Fruit fly (Drosophila melanogaster) whole organism, wandering third instar larva: ENCODE measurements around the gene PIG-B.

Experiments
- Abd-B ChIP-seq: fragments of >200 bp; optimal IDR thresholded peaks from 2 replicates; lab custom pipeline; 2017; ENCODE audit warnings: missing biosample characterization, missing genetic modification characterization
- CG32264 ChIP-seq: fragments of 200-800 bp; sonication (Bioruptor generic); optimal IDR thresholded peaks from 2 replicates; lab custom pipeline; 2016; ENCODE audit warnings: missing biosample characterization, missing genetic modification characterization
- CG9705 ChIP-seq: fragments of 200-800 bp; sonication (Bioruptor generic); optimal IDR thresholded peaks from 2 replicates; lab custom pipeline; 2018; ENCODE audit warnings: missing biosample characterization, mild to moderate bottlenecking, missing genetic modification characterization
- CrebA ChIP-seq: fragments of 200-800 bp; sonication (Bioruptor generic); optimal IDR thresholded peaks from 2 replicates; lab custom pipeline; 2016; ENCODE audit warnings: missing biosample characterization, mild to moderate bottlenecking, missing genetic modification characterization, borderline replicate concordance
- Dfd ChIP-seq: fragments of >200 bp; optimal IDR thresholded peaks from 2 replicates; lab custom pipeline; 2017; ENCODE audit warnings: missing biosample characterization, missing genetic modification characterization
- Dif ChIP-seq: fragments of 200-275, 200-300 bp; sonication (Bioruptor generic); optimal IDR thresholded peaks from 2 replicates; lab custom pipeline; 2018; ENCODE audit warnings: missing biosample characterization, missing genetic modification characterization; ENCODE audit not compliant: partially characterized antibody
- Hnf4 ChIP-seq: fragments of 200-800 bp; sonication (Bioruptor generic); optimal IDR thresholded peaks from 2 replicates; lab custom pipeline; 2016; ENCODE audit warnings: missing biosample characterization, mild to moderate bottlenecking, missing genetic modification characterization
- Hr78 ChIP-seq: fragments of >200 bp; optimal IDR thresholded peaks from 2 replicates; lab custom pipeline; 2017; ENCODE audit warnings: missing biosample characterization, missing genetic modification characterization
- Hr83 ChIP-seq: fragments of 200-300 bp; sonication (Bioruptor generic); optimal IDR thresholded peaks from 2 replicates; lab custom pipeline; 2016; ENCODE audit warnings: missing biosample characterization, mild to moderate bottlenecking, missing genetic modification characterization, moderate library complexity; ENCODE audit not compliant: poor library complexity, severe bottlenecking
- Mio ChIP-seq: sonication (Bioruptor generic); optimal IDR thresholded peaks from 2 replicates; lab custom pipeline; 2016; ENCODE audit warnings: missing biosample characterization, missing genetic modification characterization
- Myc ChIP-seq: fragments of >200 bp; optimal IDR thresholded peaks from 2 replicates; lab custom pipeline; 2017
- N ChIP-seq: fragments of >200 bp; optimal IDR thresholded peaks from 2 replicates; lab custom pipeline; 2018; ENCODE audit warnings: missing biosample characterization, missing external identifiers, missing genetic modification characterization
- OdsH ChIP-seq: fragments of 200-800 bp; sonication (Bioruptor generic); optimal IDR thresholded peaks from 2 replicates; lab custom pipeline; 2016; ENCODE audit warnings: missing biosample characterization, mild to moderate bottlenecking, missing genetic modification characterization
- br ChIP-seq: fragments of 200-800 bp; sonication (Bioruptor generic); optimal IDR thresholded peaks from 2 replicates; lab custom pipeline; 2016; ENCODE audit warnings: missing biosample characterization, missing genetic modification characterization
- brk ChIP-seq: fragments of 200-800 bp; sonication (Bioruptor generic); optimal IDR thresholded peaks from 2 replicates; lab custom pipeline; 2016; ENCODE audit warnings: missing biosample characterization, mild to moderate bottlenecking, missing genetic modification characterization
- dl ChIP-seq, 2 experiments: fragments of 175-275, 200-275 bp in 1 of 2; fragments of 200-275 bp in 1 of 2; sonication (Bioruptor generic); optimal IDR thresholded peaks; lab custom pipeline; 2018; ENCODE audit warnings: mild to moderate bottlenecking in 2 of 2, missing biosample characterization in 2 of 2, missing genetic modification characterization in 2 of 2, moderate library complexity in 2 of 2; ENCODE audit not compliant: partially characterized antibody in 2 of 2, insufficient read depth in 1 of 2
- ey ChIP-seq: fragments of 200-800 bp; sonication (Bioruptor generic); optimal IDR thresholded peaks from 2 replicates; lab custom pipeline; 2016; ENCODE audit warnings: missing biosample characterization, missing genetic modification characterization
- foxo ChIP-seq, 2 experiments: fragments of 200-800 bp; sonication (Bioruptor generic); optimal IDR thresholded peaks; 2 replicates in 1 of 2; 3 replicates in 1 of 2; lab custom pipeline; 2016 to 2017; ENCODE audit warnings: missing biosample characterization in 2 of 2, missing genetic modification characterization in 2 of 2
- fru ChIP-seq: fragments of 200-800 bp; sonication (Bioruptor generic); optimal IDR thresholded peaks from 3 replicates; lab custom pipeline; 2016; ENCODE audit warnings: missing biosample characterization, mild to moderate bottlenecking, missing genetic modification characterization
- h ChIP-seq: fragments of 200-800 bp; sonication (Bioruptor generic); optimal IDR thresholded peaks from 3 replicates; lab custom pipeline; 2016; ENCODE audit warnings: missing biosample characterization, mild to moderate bottlenecking, missing genetic modification characterization
- jim ChIP-seq: fragments of 175-275, 200-325 bp; sonication (Bioruptor generic); optimal IDR thresholded peaks from 2 replicates; lab custom pipeline; 2016; ENCODE audit warnings: missing biosample characterization, mild to moderate bottlenecking, missing genetic modification characterization
- lola ChIP-seq: fragments of >200 bp; optimal IDR thresholded peaks from 2 replicates; lab custom pipeline; 2017; ENCODE audit warnings: missing biosample characterization, missing genetic modification characterization
- pan ChIP-seq: fragments of >200 bp; optimal IDR thresholded peaks from 2 replicates; lab custom pipeline; 2017
- psq ChIP-seq: fragments of 200-800 bp; sonication (Bioruptor generic); optimal IDR thresholded peaks from 3 replicates; lab custom pipeline; 2017; ENCODE audit warnings: missing biosample characterization, mild to moderate bottlenecking, missing genetic modification characterization, moderate library complexity
- rgr ChIP-seq: fragments of 200-800 bp; sonication (Bioruptor generic); optimal IDR thresholded peaks from 3 replicates; lab custom pipeline; 2016; ENCODE audit warnings: missing biosample characterization, mild to moderate bottlenecking, missing genetic modification characterization
- sage ChIP-seq: fragments of 200-800 bp; sonication (Bioruptor generic); optimal IDR thresholded peaks from 2 replicates; lab custom pipeline; 2016; ENCODE audit warnings: missing biosample characterization, mild to moderate bottlenecking, missing genetic modification characterization
- sv ChIP-seq: fragments of 200-800 bp; sonication (Bioruptor generic); optimal IDR thresholded peaks from 3 replicates; lab custom pipeline; 2016; ENCODE audit warnings: missing biosample characterization, missing genetic modification characterization
- usp ChIP-seq: fragments of >200 bp; optimal IDR thresholded peaks from 2 replicates; lab custom pipeline; 2017; ENCODE audit warnings: missing biosample characterization, missing genetic modification characterization

Gene PIG-B

dm6 chr3L:3765782-3766520 lies 45.1 kb upstream of the PIG-B start (continued):
- TF ChIP-seq Myc (lab: Kevin White, UChicago): no peak
- peak; percentile 54 for TF ChIP-seq rgr (GFP tag; lab: Kevin White, UChicago)
- TF ChIP-seq CG32264 (GFP tag; lab: Kevin White, UChicago): peak; percentile 38
- TF ChIP-seq psq (GFP tag; lab: Kevin White, UChicago): peak; percentile 67
- no peak for TF ChIP-seq usp (GFP tag; lab: Kevin White, UChicago)
- TF ChIP-seq OdsH (GFP tag; lab: Kevin White, UChicago): peak; percentile 68
- no peak for TF ChIP-seq jim (GFP tag; lab: Kevin White, UChicago)
- TF ChIP-seq Hnf4 (GFP tag; lab: Kevin White, UChicago): peak; percentile 20

dm6 chr3L:3766704-3767103 lies 44.4 kb upstream of the PIG-B start:
- TF ChIP-seq Myc (lab: Kevin White, UChicago): peak; percentile 50
- no peak for TF ChIP-seq pan (lab: Kevin White, UChicago)

- TF ChIP-seq OdsH (GFP tag; lab: Kevin White, UChicago): peak; percentile 24
- TF ChIP-seq br (GFP tag; lab: Kevin White, UChicago): peak; percentile 6
- peak; percentile 45 for TF ChIP-seq sv
- peak; percentile 27 for TF ChIP-seq N (GFP tag; lab: Kevin White, UChicago)
- no peak for TF ChIP-seq fru (GFP tag; lab: Kevin White, UChicago)
- no peak for TF ChIP-seq Abd-B (GFP tag; lab: Kevin White, UChicago)
- peak in 1 of 2 experiments; percentile 23 for TF ChIP-seq foxo (GFP tag; optimal IDR thresholded peaks at IDR 0.05; lab: Kevin White, UChicago)
- peak; percentile 7 for TF ChIP-seq Hnf4 (GFP tag; lab: Kevin White, UChicago)
- TF ChIP-seq CG9705 (GFP tag; lab: Kevin White, UChicago): no peak
- TF ChIP-seq ey: peak; percentile 5
- no peak for TF ChIP-seq sage (GFP tag; lab: Kevin White, UChicago)
- peak; percentile 33 for TF ChIP-seq Hr83 (GFP tag; lab: Kevin White, UChicago)
- TF ChIP-seq rgr (GFP tag; lab: Kevin White, UChicago): peak; percentile 34
Observed at dm6 chr3L:3767825-3768224, 43.2 kb upstream of the PIG-B start.

- TF ChIP-seq h (GFP tag; lab: Kevin White, UChicago) (no peak), brk (GFP tag; lab: Kevin White, UChicago) (no peak), fru (GFP tag; lab: Kevin White, UChicago) (no peak), Hr78 (no peak), OdsH (GFP tag; lab: Kevin White, UChicago) (no peak), CG32264 (GFP tag; lab: Kevin White, UChicago) (no peak), sage (GFP tag; lab: Kevin White, UChicago) (no peak), N (GFP tag; lab: Kevin White, UChicago) (no peak), pan (lab: Kevin White, UChicago) (no peak), dl (GFP tag; optimal IDR thresholded peaks at IDR 0.05; lab: Kevin White, UChicago; ENCODE audit: insufficient read depth in 1 of 2, partially characterized antibody in 2 of 2) (no peak), Dfd (GFP tag; lab: Kevin White, UChicago) (no peak), lola (no peak), sv (no peak), br (GFP tag; lab: Kevin White, UChicago) (no peak), CrebA (GFP tag; lab: Kevin White, UChicago) (no peak)
Observed at dm6 chr3L:3769157-3769556, 41.9 kb upstream of the PIG-B start.

dm6 chr3L:3770823-3771222 lies 40.2 kb upstream of the PIG-B start:
- TF ChIP-seq foxo (GFP tag; optimal IDR thresholded peaks at IDR 0.05; lab: Kevin White, UChicago) (no peak), Mio (GFP tag; lab: Kevin White, UChicago) (no peak), Hr78 (no peak), Dif (GFP tag; lab: Kevin White, UChicago) (no peak), Dfd (GFP tag; lab: Kevin White, UChicago) (no peak)
